Worm (Caenorhabditis elegans) whole organism, mixed stage, embryonic: Measurements from ENCODE around the gene F31B9.3.

ENCODE experiments used
- M03D4.4 ChIP-seq: sonication (generic microtip); optimal IDR thresholded peaks from 2 replicates; lab custom pipeline; 2017; ENCODE audit warnings: mild to moderate bottlenecking, missing genetic modification characterization, missing compliant biosample characterization
- bed-3 ChIP-seq: fragments of 200-800 bp; sonication (Bioruptor generic); optimal IDR thresholded peaks from 3 replicates; lab custom pipeline; 2018; ENCODE audit warnings: mild to moderate bottlenecking, missing genetic modification characterization, moderate library complexity, missing compliant biosample characterization
- blmp-1 ChIP-seq: fragments of 150-350 bp; optimal IDR thresholded peaks from 2 replicates; lab custom pipeline; 2014; ENCODE audit warnings: missing biosample characterization, missing genetic modification characterization
- ceh-43 ChIP-seq: fragments of 200-800 bp; sonication (Bioruptor generic); optimal IDR thresholded peaks from 2 replicates; lab custom pipeline; 2018; ENCODE audit warnings: mild to moderate bottlenecking, missing genetic modification characterization, moderate library complexity, missing compliant biosample characterization
- ceh-83 ChIP-seq: fragments of 200-800 bp; sonication (Bioruptor generic); optimal IDR thresholded peaks from 2 replicates; lab custom pipeline; 2018; ENCODE audit warnings: mild to moderate bottlenecking, missing genetic modification characterization, missing compliant biosample characterization
- ces-1 ChIP-seq: fragments of 150-350 bp; optimal IDR thresholded peaks from 2 replicates; lab custom pipeline; 2014; ENCODE audit warnings: missing biosample characterization, missing genetic modification reagents, missing genetic modification characterization
- cnd-1 ChIP-seq: fragments of 200-800 bp; sonication (Bioruptor generic); optimal IDR thresholded peaks from 2 replicates; lab custom pipeline; 2018; ENCODE audit warnings: mild to moderate bottlenecking, missing genetic modification characterization, missing compliant biosample characterization
- drap-1 ChIP-seq: fragments of 200-800 bp; sonication (Bioruptor generic); optimal IDR thresholded peaks from 3 replicates; lab custom pipeline; 2018; ENCODE audit warnings: mild to moderate bottlenecking, missing genetic modification characterization, missing compliant biosample characterization
- elt-1 ChIP-seq: sonication (generic microtip); optimal IDR thresholded peaks from 2 replicates; lab custom pipeline; 2017; ENCODE audit warnings: missing genetic modification characterization, mild to moderate bottlenecking, missing compliant biosample characterization, antibody characterized with exemption, moderate library complexity, borderline replicate concordance; ENCODE audit not compliant: insufficient read depth
- elt-3 ChIP-seq: fragments of 150-350 bp; optimal IDR thresholded peaks from 2 replicates; lab custom pipeline; 2014; ENCODE audit warnings: missing biosample characterization, missing genetic modification characterization
- flh-1 ChIP-seq: fragments of 200-800 bp; sonication (Bioruptor generic); optimal IDR thresholded peaks from 2 replicates; lab custom pipeline; 2018; ENCODE audit warnings: mild to moderate bottlenecking, missing genetic modification characterization, moderate library complexity, missing compliant biosample characterization
- ham-2 ChIP-seq: fragments of 200-800 bp; sonication (Bioruptor generic); optimal IDR thresholded peaks from 2 replicates; lab custom pipeline; 2018; ENCODE audit warnings: mild to moderate bottlenecking, missing genetic modification characterization, missing compliant biosample characterization
- hlh-1 ChIP-seq: fragments of 150-350 bp; optimal IDR thresholded peaks from 2 replicates; lab custom pipeline; 2014; ENCODE audit warnings: missing biosample characterization, missing genetic modification reagents, missing genetic modification characterization
- lin-13 ChIP-seq: fragments of 150-350 bp; optimal IDR thresholded peaks from 2 replicates; lab custom pipeline; 2014; ENCODE audit warnings: missing biosample characterization, missing genetic modification characterization
- lin-32 ChIP-seq: fragments of 200-800 bp; sonication (Bioruptor generic); optimal IDR thresholded peaks from 2 replicates; lab custom pipeline; 2018; ENCODE audit warnings: mild to moderate bottlenecking, missing genetic modification characterization, missing compliant biosample characterization
- lsy-2 ChIP-seq: fragments of 150-350 bp; optimal IDR thresholded peaks from 2 replicates; lab custom pipeline; 2014; ENCODE audit warnings: missing biosample characterization, missing genetic modification characterization
- mab-5 ChIP-seq: fragments of 150-350 bp; optimal IDR thresholded peaks from 2 replicates; lab custom pipeline; 2014; ENCODE audit warnings: missing biosample characterization, missing genetic modification characterization
- mls-2 ChIP-seq: sonication (generic microtip); optimal IDR thresholded peaks from 2 replicates; lab custom pipeline; 2016; ENCODE audit warnings: mild to moderate bottlenecking, missing genetic modification characterization, moderate library complexity, missing compliant biosample characterization
- nhr-12 ChIP-seq: fragments of 150-350 bp; optimal IDR thresholded peaks from 2 replicates; lab custom pipeline; 2014; ENCODE audit warnings: missing biosample characterization, missing genetic modification characterization
- nhr-2 ChIP-seq: fragments of 150-350 bp; optimal IDR thresholded peaks from 2 replicates; lab custom pipeline; 2014; ENCODE audit warnings: missing biosample characterization, missing genetic modification characterization
- nhr-237 ChIP-seq: fragments of 150-350 bp; optimal IDR thresholded peaks from 2 replicates; lab custom pipeline; 2014; ENCODE audit warnings: missing biosample characterization, missing genetic modification characterization
- nhr-76 ChIP-seq: sonication (generic microtip); optimal IDR thresholded peaks from 2 replicates; lab custom pipeline; 2017; ENCODE audit warnings: missing biosample characterization, missing genetic modification characterization
- pha-4 ChIP-seq: fragments of 150-350 bp; optimal IDR thresholded peaks from 2 replicates; lab custom pipeline; 2018; ENCODE audit warnings: missing biosample characterization, missing genetic modification reagents, missing genetic modification characterization
- sem-2 ChIP-seq: fragments of 200-800 bp; sonication (Bioruptor generic); optimal IDR thresholded peaks from 2 replicates; lab custom pipeline; 2018; ENCODE audit warnings: mild to moderate bottlenecking, missing genetic modification characterization, missing compliant biosample characterization
- sptf-1 ChIP-seq: sonication (generic microtip); optimal IDR thresholded peaks from 2 replicates; lab custom pipeline; 2017; ENCODE audit warnings: mild to moderate bottlenecking, missing genetic modification characterization, moderate library complexity, missing compliant biosample characterization
- tbx-8 ChIP-seq: fragments of 200-800 bp; sonication (Bioruptor generic); optimal IDR thresholded peaks from 2 replicates; lab custom pipeline; 2018; ENCODE audit warnings: mild to moderate bottlenecking, missing genetic modification characterization, moderate library complexity, missing compliant biosample characterization
- unc-39 ChIP-seq: fragments of 150-350 bp; optimal IDR thresholded peaks from 2 replicates; lab custom pipeline; 2014; ENCODE audit warnings: missing biosample characterization, missing genetic modification characterization
- unc-62 ChIP-seq: fragments of 150-350 bp; optimal IDR thresholded peaks from 2 replicates; lab custom pipeline; 2014; ENCODE audit warnings: missing biosample characterization, missing genetic modification reagents, missing genetic modification characterization
- zip-8 ChIP-seq: fragments of 150-350 bp; optimal IDR thresholded peaks from 2 replicates; lab custom pipeline; 2014; ENCODE audit warnings: missing biosample characterization, missing genetic modification characterization
- ztf-11 ChIP-seq: fragments of 150-350 bp; optimal IDR thresholded peaks from 2 replicates; lab custom pipeline; 2014; ENCODE audit warnings: missing biosample characterization, missing genetic modification characterization

Gene F31B9.3

ce11 chrX:15892525-15892924 lies 31.0 kb upstream of the F31B9.3 start:
- TF ChIP-seq flh-1 (GFP tag; lab: Kevin White, UChicago) (no peak), nhr-76 (tag; lab: Kevin White, UChicago) (no peak), tbx-8 (GFP tag; lab: Kevin White, UChicago) (no peak), hlh-1 (tag; lab: Kevin White, UChicago) (no peak), sptf-1 (tag; lab: Kevin White, UChicago) (no peak), bed-3 (GFP tag; lab: Kevin White, UChicago) (no peak), pha-4 (tag; lab: Kevin White, UChicago) (no peak), lin-13 (no peak), ham-2 (GFP tag; lab: Kevin White, UChicago) (no peak), lsy-2 (tag; lab: Kevin White, UChicago) (no peak), ces-1 (no peak), lin-32 (GFP tag; lab: Kevin White, UChicago) (no peak), mab-5 (tag; lab: Kevin White, UChicago) (no peak), mls-2 (tag; lab: Kevin White, UChicago) (no peak)
- TF ChIP-seq, all 35 proteins: peak for 0

- TF ChIP-seq ces-1, result no peak
- no peak for TF ChIP-seq tbx-8 (GFP tag; lab: Kevin White, UChicago)
- TF ChIP-seq ceh-43 (GFP tag; lab: Kevin White, UChicago), result no peak
Measured at ce11 chrX:15901214-15901613, 22.3 kb upstream of the F31B9.3 start.

- TF ChIP-seq nhr-76 (tag; lab: Kevin White, UChicago) (no peak), blmp-1 (tag; lab: Kevin White, UChicago) (no peak), lin-32 (GFP tag; lab: Kevin White, UChicago) (no peak), elt-1 (no peak), nhr-237 (tag; lab: Kevin White, UChicago) (no peak), unc-62 (no peak), ztf-11 (tag; lab: Kevin White, UChicago) (no peak), nhr-12 (tag; lab: Kevin White, UChicago) (no peak), cnd-1 (tag; lab: Kevin White, UChicago) (no peak), mab-5 (tag; lab: Kevin White, UChicago) (no peak), pha-4 (tag; lab: Kevin White, UChicago) (no peak), tbx-8 (GFP tag; lab: Kevin White, UChicago) (no peak), drap-1 (no peak), ces-1 (no peak)
Measured at ce11 chrX:15902835-15903234, 20.7 kb upstream of the F31B9.3 start.

- TF ChIP-seq unc-39 (tag; lab: Kevin White, UChicago) (no peak), zip-8 (tag; lab: Kevin White, UChicago) (no peak), tbx-8 (GFP tag; lab: Kevin White, UChicago) (no peak), bed-3 (GFP tag; lab: Kevin White, UChicago) (no peak), sptf-1 (tag; lab: Kevin White, UChicago) (no peak), mab-5 (tag; lab: Kevin White, UChicago) (no peak), hlh-1 (tag; lab: Kevin White, UChicago) (no peak), nhr-237 (tag; lab: Kevin White, UChicago) (no peak), lsy-2 (tag; lab: Kevin White, UChicago) (no peak), ceh-83 (GFP tag; lab: Kevin White, UChicago) (no peak), M03D4.4 (no peak), elt-1 (no peak), pha-4 (tag; lab: Kevin White, UChicago) (no peak), ztf-11 (tag; lab: Kevin White, UChicago) (no peak), nhr-2 (tag; lab: Kevin White, UChicago) (no peak), drap-1 (no peak), ham-2 (GFP tag; lab: Kevin White, UChicago) (no peak)
Measured at ce11 chrX:15910328-15910727, 13.2 kb upstream of the F31B9.3 start, which contains the start of gene npr-33. npr-33 (plus strand) TSS chrX:15910628.

- TF ChIP-seq elt-3 (tag; lab: Kevin White, UChicago) (no peak), unc-62 (no peak), nhr-12 (tag; lab: Kevin White, UChicago) (no peak), hlh-1 (tag; lab: Kevin White, UChicago) (no peak), ham-2 (GFP tag; lab: Kevin White, UChicago) (no peak), bed-3 (GFP tag; lab: Kevin White, UChicago) (no peak), blmp-1 (tag; lab: Kevin White, UChicago) (no peak), flh-1 (GFP tag; lab: Kevin White, UChicago) (no peak), sem-2 (GFP tag; lab: Kevin White, UChicago) (no peak), ceh-43 (GFP tag; lab: Kevin White, UChicago) (no peak), pha-4 (tag; lab: Kevin White, UChicago) (no peak), zip-8 (tag; lab: Kevin White, UChicago) (no peak)
Measured at ce11 chrX:15912841-15913240, 10.7 kb upstream of the F31B9.3 start.
